Fruit fly (Drosophila melanogaster): ENCODE results near the gene Jasper.

Gene Jasper

DNA sequence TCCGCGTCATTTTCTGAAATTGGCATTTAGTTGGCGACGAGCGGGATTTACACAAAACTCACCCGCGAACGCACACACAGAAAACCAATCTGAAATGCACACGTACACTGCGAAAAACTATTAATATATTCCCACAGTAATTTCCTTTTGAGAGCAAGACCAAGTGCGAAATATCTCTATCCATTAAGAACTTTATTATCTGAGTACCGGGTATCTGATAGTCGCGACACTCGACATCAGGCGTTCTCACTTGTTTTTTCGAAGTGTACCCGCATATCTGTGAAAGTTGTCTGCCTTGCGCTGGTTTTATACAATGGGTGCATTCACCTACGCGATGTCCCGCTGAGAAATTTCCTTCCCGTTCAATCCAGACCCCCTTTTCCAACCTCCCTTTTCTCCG lies 23.8 kb downstream of the Jasper start (continued):
- no peak for TF ChIP-seq scrt (GFP tag; optimal IDR thresholded peaks at IDR 0.05)
- no peak for TF ChIP-seq CG7372 (GFP tag; IDR thresholded peaks at IDR 0.05)
- no peak for TF ChIP-seq Nf-YB (GFP tag; optimal IDR thresholded peaks at IDR 0.05)
- no peak for TF ChIP-seq CG11696 (GFP tag; IDR thresholded peaks at IDR 0.05)
- TF ChIP-seq chn (GFP tag; optimal IDR thresholded peaks at IDR 0.05), result peak; percentile 8
- peak; percentile 34 for TF ChIP-seq CG10979 (tag; optimal IDR thresholded peaks at IDR 0.05)
- no peak for TF ChIP-seq nau (GFP tag; optimal IDR thresholded peaks at IDR 0.05)
- 0 out of 3 replicates have a peak, but pooled peaks have one; percentile 37 for TF ChIP-seq zfh1 (GFP tag; IDR thresholded peaks at IDR 0.05)
- peak; percentile 67 for TF ChIP-seq sens (GFP tag)
- peak; percentile 22 for TF ChIP-seq fd96Cb (tag; optimal IDR thresholded peaks at IDR 0.05)
- TF ChIP-seq ems (GFP tag; optimal IDR thresholded peaks at IDR 0.05), result no peak
- TF ChIP-seq yki (optimal IDR thresholded peaks at IDR 0.05), result no peak
- no peak for TF ChIP-seq br (optimal IDR thresholded peaks at IDR 0.05)
- TF ChIP-seq CG17328 (GFP tag; IDR thresholded peaks at IDR 0.05), result 0 out of 2 replicates have a peak, but pooled peaks have one; percentile 9
- TF ChIP-seq Drgx (GFP tag; IDR thresholded peaks at IDR 0.05), result peak; percentile 59
- TF ChIP-seq HHEX (GFP tag; optimal IDR thresholded peaks at IDR 0.05), result no peak
- peak; percentile 29 for TF ChIP-seq tx (GFP tag; optimal IDR thresholded peaks at IDR 0.05)
- TF ChIP-seq Usf (GFP tag; optimal IDR thresholded peaks at IDR 0.05), result no peak
- TF ChIP-seq HLH3B (GFP tag; IDR thresholded peaks at IDR 0.05), result peak; percentile 40; the same call in 1 of the 2 replicates
- no peak for TF ChIP-seq Sry-β (GFP tag; optimal IDR thresholded peaks at IDR 0.05)
- TF ChIP-seq CG2199 (GFP tag; IDR thresholded peaks at IDR 0.05), result no peak
- peak; percentile 13 for TF ChIP-seq Ssrp (tag; optimal IDR thresholded peaks at IDR 0.05)
- no peak for TF ChIP-seq pzg (GFP tag; optimal IDR thresholded peaks at IDR 0.05)
- peak; percentile 51; the same call in 1 of the 3 replicates for TF ChIP-seq hb (GFP tag; IDR thresholded peaks at IDR 0.05; ENCODE audit: partially characterized antibody)
- no peak for TF ChIP-seq Meics (GFP tag; optimal IDR thresholded peaks at IDR 0.05)
- TF ChIP-seq insv (GFP tag; optimal IDR thresholded peaks at IDR 0.05), result no peak
- TF ChIP-seq Sox102F (GFP tag; optimal IDR thresholded peaks at IDR 0.05), result peak; percentile 41
- TF ChIP-seq CG8281 (tag; optimal IDR thresholded peaks at IDR 0.05), result no peak
- TF ChIP-seq ato (GFP tag; IDR thresholded peaks at IDR 0.05; ENCODE audit: partially characterized antibody), result no peak
- TF ChIP-seq CG10654 (GFP tag; optimal IDR thresholded peaks at IDR 0.05), result no peak

DNA sequence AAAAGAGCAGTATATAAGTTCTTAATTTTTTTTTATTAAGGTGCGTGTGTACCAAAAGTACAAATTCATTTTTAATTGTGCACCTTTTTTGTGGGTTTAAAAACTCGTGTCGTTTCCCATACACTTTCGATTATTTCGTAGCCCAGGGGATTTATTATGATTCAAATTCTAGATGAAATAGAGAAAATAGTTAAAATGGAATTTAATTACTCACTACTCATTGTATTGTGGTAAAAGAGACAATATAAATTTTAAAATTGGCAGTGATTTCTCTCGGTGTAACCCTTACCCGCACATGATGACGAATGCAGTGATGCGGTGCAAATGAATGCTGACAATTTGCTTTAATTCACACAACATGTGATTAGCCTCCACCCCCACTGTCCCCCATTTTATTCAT lies 30.9 kb downstream of the Jasper start:
- TF ChIP-seq Sin3A (optimal IDR thresholded peaks at IDR 0.05), result no peak
- no peak for TF ChIP-seq Poxn (GFP tag; IDR thresholded peaks at IDR 0.05)
- TF ChIP-seq CG1024 (GFP tag; IDR thresholded peaks at IDR 0.05), result no peak
- peak; percentile 20 for TF ChIP-seq lab (GFP tag; optimal IDR thresholded peaks at IDR 0.05)
- TF ChIP-seq CG4360 (GFP tag; IDR thresholded peaks at IDR 0.05), result no peak
- no peak for TF ChIP-seq CG9215 (GFP tag; IDR thresholded peaks at IDR 0.05)
- no peak for TF ChIP-seq Scr (GFP tag; IDR thresholded peaks at IDR 0.05; ENCODE audit: partially characterized antibody)
- no peak for TF ChIP-seq Asciz (GFP tag; optimal IDR thresholded peaks at IDR 0.05)
- TF ChIP-seq CG8290 (GFP tag; optimal IDR thresholded peaks at IDR 0.05), result no peak
- TF ChIP-seq CG8290 (tag; optimal IDR thresholded peaks at IDR 0.05), result peak in 1 of 2 experiments; percentile 4
- no peak for TF ChIP-seq NFAT (GFP tag; IDR thresholded peaks at IDR 0.05)
- no peak for TF ChIP-seq jigr1 (GFP tag; IDR thresholded peaks at IDR 0.05)
- no peak for TF ChIP-seq CG31365 (tag; optimal IDR thresholded peaks at IDR 0.05)
- peak; percentile 83 for TF ChIP-seq sens (GFP tag)
- TF ChIP-seq CG10366 (GFP tag; IDR thresholded peaks at IDR 0.05), result no peak
- TF ChIP-seq CG17361 (GFP tag; IDR thresholded peaks at IDR 0.05), result 0 out of 3 replicates have a peak, but pooled peaks have one; percentile 13
- TF ChIP-seq MTF-1 (GFP tag; optimal IDR thresholded peaks at IDR 0.05; ENCODE audit: borderline replicate concordance), result no peak
- TF ChIP-seq Ptx1 (GFP tag; IDR thresholded peaks at IDR 0.05), result peak; percentile 37; the same call in 1 of the 2 replicates
- TF ChIP-seq ci (GFP tag; IDR thresholded peaks at IDR 0.05), result peak; percentile 41; the same call in 1 of the 3 replicates
- no peak for TF ChIP-seq cg (GFP tag; optimal IDR thresholded peaks at IDR 0.05)
- peak; percentile 26 for TF ChIP-seq Abd-B (GFP tag; optimal IDR thresholded peaks at IDR 0.05)
- TF ChIP-seq sima (GFP tag; optimal IDR thresholded peaks at IDR 0.05), result no peak
- TF ChIP-seq PHDP (tag; optimal IDR thresholded peaks at IDR 0.05), result no peak
- no peak for TF ChIP-seq vfl (GFP tag; optimal IDR thresholded peaks at IDR 0.05)
- TF ChIP-seq CG15073 (GFP tag; optimal IDR thresholded peaks at IDR 0.05), result no peak
